Worm (Caenorhabditis elegans) whole organism, young adult: ENCODE measurements around the gene C28C12.12.

ENCODE experiments used
- C06A6.2 ChIP-seq: fragments of 200-800 bp; sonication (Bioruptor generic); conservative IDR thresholded peaks from 2 replicates; pipeline ENCODE4 v1.3.6; 2022; ENCODE audit warnings: missing genetic modification characterization, missing compliant biosample characterization
- C17E4.6 ChIP-seq: fragments of 200-800 bp; sonication (Bioruptor generic); IDR thresholded peaks from 2 replicates; pipeline ENCODE4 v1.3.6; 2022; ENCODE audit warnings: missing genetic modification reagents, missing genetic modification characterization, missing compliant biosample characterization
- F22D6.2 ChIP-seq: sonication (generic microtip); optimal IDR thresholded peaks from 2 replicates; lab custom pipeline; 2016; ENCODE audit warnings: mild to moderate bottlenecking, missing genetic modification characterization, missing compliant biosample characterization
- F57A8.1 ChIP-seq: fragments of 200-800 bp; sonication (Bioruptor generic); optimal IDR thresholded peaks from 2 replicates; lab custom pipeline; 2018; ENCODE audit warnings: mild to moderate bottlenecking, missing genetic modification characterization, moderate library complexity, missing compliant biosample characterization
- K12H6.12 ChIP-seq: fragments of 200-800 bp; sonication (Bioruptor generic); optimal IDR thresholded peaks from 2 replicates; lab custom pipeline; 2018; ENCODE audit warnings: mild to moderate bottlenecking, missing genetic modification characterization, missing compliant biosample characterization
- Y53F4B.3 ChIP-seq: fragments of 200-800 bp; sonication (Bioruptor generic); IDR thresholded peaks from 2 replicates; pipeline ENCODE4 v1.3.6; 2022; ENCODE audit warnings: missing genetic modification reagents, missing genetic modification characterization, missing compliant biosample characterization
- Y67H2A.10 ChIP-seq: fragments of 200-800 bp; sonication (Bioruptor generic); conservative IDR thresholded peaks from 2 replicates; pipeline ENCODE4 v1.3.6; 2022; ENCODE audit warnings: missing genetic modification reagents, missing genetic modification characterization, missing compliant biosample characterization
- Y79H2A.3 ChIP-seq: fragments of 200-800 bp; sonication (Bioruptor generic); conservative IDR thresholded peaks from 2 replicates; pipeline ENCODE4 v1.3.6; 2022; ENCODE audit warnings: missing genetic modification reagents, missing genetic modification characterization, missing compliant biosample characterization
- Y95B8A.8 ChIP-seq: fragments of 200-800 bp; sonication (Bioruptor generic); IDR thresholded peaks from 2 replicates; pipeline ENCODE4 v1.3.6; 2022; ENCODE audit warnings: missing genetic modification reagents, missing genetic modification characterization, missing compliant biosample characterization
- akir-1 ChIP-seq: fragments of 200-800 bp; sonication (Bioruptor generic); optimal IDR thresholded peaks from 2 replicates; lab custom pipeline; 2018; ENCODE audit warnings: mild to moderate bottlenecking, missing genetic modification characterization, moderate library complexity, missing compliant biosample characterization
- aptf-2 ChIP-seq: fragments of 200-800 bp; sonication (Bioruptor generic); conservative IDR thresholded peaks from 2 replicates; pipeline ENCODE4 v1.3.6; 2022; ENCODE audit warnings: missing genetic modification reagents, missing genetic modification characterization, missing compliant biosample characterization
- athp-1 ChIP-seq: sonication (generic microtip); optimal IDR thresholded peaks from 2 replicates; lab custom pipeline; 2017; ENCODE audit warnings: mild to moderate bottlenecking, missing genetic modification characterization, missing compliant biosample characterization
- die-1 ChIP-seq: sonication (generic microtip); optimal IDR thresholded peaks from 2 replicates; lab custom pipeline; 2016; ENCODE audit warnings: missing genotype, mild to moderate bottlenecking, missing genetic modification characterization, missing compliant biosample characterization
- dpl-1 ChIP-seq: fragments of 150-350 bp; optimal IDR thresholded peaks from 2 replicates; lab custom pipeline; 2014; ENCODE audit warnings: missing biosample characterization, missing genetic modification reagents, missing genetic modification characterization
- egl-44 ChIP-seq: fragments of 200-800 bp; sonication (Bioruptor generic); IDR thresholded peaks from 2 replicates; pipeline ENCODE4 v1.3.6; 2022; ENCODE audit warnings: missing genetic modification reagents, missing genetic modification characterization, missing compliant biosample characterization
- fkh-3 ChIP-seq: sonication (generic microtip); optimal IDR thresholded peaks from 2 replicates; lab custom pipeline; 2016; ENCODE audit warnings: mild to moderate bottlenecking, missing genetic modification characterization, missing compliant biosample characterization
- hlh-12 ChIP-seq: sonication (generic microtip); optimal IDR thresholded peaks from 2 replicates; lab custom pipeline; 2016; ENCODE audit warnings: missing genetic modification characterization, missing compliant biosample characterization
- hrde-1 ChIP-seq: sonication (generic microtip); optimal IDR thresholded peaks from 2 replicates; lab custom pipeline; 2016; ENCODE audit warnings: missing genetic modification characterization, mild to moderate bottlenecking, missing compliant biosample characterization, moderate library complexity, missing genotype, missing genetic modification reagents, borderline replicate concordance
- lag-1 ChIP-seq: fragments of 200-800 bp; sonication (Bioruptor generic); IDR thresholded peaks from 2 replicates; pipeline ENCODE4 v1.3.6; 2022; ENCODE audit warnings: missing genetic modification reagents, missing genetic modification characterization, missing compliant biosample characterization
- let-526 ChIP-seq: fragments of 200-800 bp; sonication (Bioruptor generic); IDR thresholded peaks from 2 replicates; pipeline ENCODE4 v1.3.6; 2022; ENCODE audit warnings: missing genetic modification reagents, missing genetic modification characterization, missing compliant biosample characterization
- lin-26 ChIP-seq: fragments of 200-800 bp; sonication (Bioruptor generic); IDR thresholded peaks from 2 replicates; pipeline ENCODE4 v1.3.6; 2022; ENCODE audit warnings: missing genetic modification reagents, missing genetic modification characterization, missing compliant biosample characterization
- lin-40 ChIP-seq: sonication (generic microtip); optimal IDR thresholded peaks from 2 replicates; lab custom pipeline; 2016; ENCODE audit warnings: missing genetic modification characterization, mild to moderate bottlenecking, missing compliant biosample characterization, missing genotype, missing genetic modification reagents
- lsl-1 ChIP-seq: fragments of 200-800 bp; sonication (Bioruptor generic); optimal IDR thresholded peaks from 2 replicates; lab custom pipeline; 2018; ENCODE audit warnings: mild to moderate bottlenecking, missing genetic modification characterization, moderate library complexity, missing compliant biosample characterization
- madf-6 ChIP-seq: fragments of 200-800 bp; sonication (Bioruptor generic); IDR thresholded peaks from 2 replicates; pipeline ENCODE4 v1.3.6; 2022; ENCODE audit warnings: missing genetic modification reagents, missing genetic modification characterization, missing compliant biosample characterization
- mcd-1 ChIP-seq: fragments of 200-800 bp; sonication (Bioruptor generic); IDR thresholded peaks from 2 replicates; pipeline ENCODE4 v1.3.6; 2022; ENCODE audit warnings: missing genetic modification reagents, missing genetic modification characterization, missing compliant biosample characterization
- mxl-1 ChIP-seq: sonication (generic microtip); optimal IDR thresholded peaks from 2 replicates; lab custom pipeline; 2016; ENCODE audit warnings: missing genetic modification characterization, missing compliant biosample characterization
- nhr-179 ChIP-seq: sonication (generic microtip); optimal IDR thresholded peaks from 2 replicates; lab custom pipeline; 2016; ENCODE audit warnings: mild to moderate bottlenecking, missing genetic modification characterization, missing compliant biosample characterization
- nhr-27 ChIP-seq: fragments of 200-800 bp; sonication (Bioruptor generic); optimal IDR thresholded peaks from 2 replicates; lab custom pipeline; 2018; ENCODE audit warnings: mild to moderate bottlenecking, missing genetic modification characterization, moderate library complexity, missing compliant biosample characterization
- nhr-90 ChIP-seq: sonication (generic microtip); optimal IDR thresholded peaks from 2 replicates; lab custom pipeline; 2016; ENCODE audit warnings: missing genotype, mild to moderate bottlenecking, missing genetic modification characterization, missing compliant biosample characterization
- repo-1 ChIP-seq: sonication (generic microtip); optimal IDR thresholded peaks from 2 replicates; lab custom pipeline; 2017; ENCODE audit warnings: mild to moderate bottlenecking, missing genetic modification characterization, missing compliant biosample characterization
- rpc-1 ChIP-seq, 2 experiments: fragments of 150-350 bp in 1 of 2; sonication (generic microtip) in 1 of 2; optimal IDR thresholded peaks; 2 replicates each; lab custom pipeline; 2014 to 2018; ENCODE audit warnings: missing biosample characterization in 1 of 2, missing genetic modification characterization in 1 of 2, missing genetic modification reagents in 1 of 2, missing genotype in 1 of 2
- sea-2 ChIP-seq: fragments of 200-800 bp; sonication (Bioruptor generic); IDR thresholded peaks from 2 replicates; pipeline ENCODE4 v1.3.6; 2022; ENCODE audit warnings: missing genetic modification characterization, missing compliant biosample characterization
- snpc-3.4 ChIP-seq: sonication (generic microtip); optimal IDR thresholded peaks from 2 replicates; lab custom pipeline; 2017; ENCODE audit warnings: missing genetic modification characterization, mild to moderate bottlenecking, missing compliant biosample characterization, antibody characterized with exemption, moderate library complexity, missing genotype, missing genetic modification reagents
- somi-1 ChIP-seq: fragments of 200-800 bp; sonication (Bioruptor generic); optimal IDR thresholded peaks from 2 replicates; lab custom pipeline; 2018; ENCODE audit warnings: mild to moderate bottlenecking, missing genetic modification characterization, missing compliant biosample characterization
- unc-130 ChIP-seq: sonication (generic microtip); optimal IDR thresholded peaks from 2 replicates; lab custom pipeline; 2016; ENCODE audit warnings: missing genetic modification reagents, missing genetic modification characterization, missing compliant biosample characterization
- unc-62 ChIP-seq: fragments of 150-350 bp; optimal IDR thresholded peaks from 2 replicates; lab custom pipeline; 2014; ENCODE audit warnings: missing biosample characterization, missing genetic modification reagents, missing genetic modification characterization
- zfh-2 ChIP-seq: fragments of 200-800 bp; sonication (Bioruptor generic); conservative IDR thresholded peaks from 2 replicates; pipeline ENCODE4 v1.3.6; 2022; ENCODE audit warnings: missing genetic modification reagents, missing genetic modification characterization, missing compliant biosample characterization
- ztf-25 ChIP-seq: fragments of 200-800 bp; sonication (Bioruptor generic); IDR thresholded peaks from 2 replicates; pipeline ENCODE4 v1.3.6; 2022; ENCODE audit warnings: missing genetic modification reagents, missing genetic modification characterization, missing compliant biosample characterization
- ztf-6 ChIP-seq: fragments of 200-800 bp; sonication (Bioruptor generic); IDR thresholded peaks from 2 replicates; pipeline ENCODE4 v1.3.6; 2022; ENCODE audit warnings: missing genetic modification reagents, missing genetic modification characterization, missing compliant biosample characterization

Gene C28C12.12

ce11 chrIV:8526579-8526978 lies 30.4 kb upstream of the C28C12.12 start:
- no peak for TF ChIP-seq fkh-3 (tag; lab: Kevin White, UChicago)
- no peak for TF ChIP-seq C06A6.2 (GFP tag; lab: Robert Waterston, UW)
- no peak for TF ChIP-seq nhr-90
- TF ChIP-seq let-526 (GFP tag; lab: Robert Waterston, UW): no peak
- TF ChIP-seq athp-1 (tag; lab: Kevin White, UChicago): no peak
- no peak for TF ChIP-seq nhr-179 (tag; lab: Kevin White, UChicago)
- TF ChIP-seq Y53F4B.3 (GFP tag; lab: Robert Waterston, UW): no peak

- TF ChIP-seq somi-1 (GFP tag; lab: Kevin White, UChicago) (peak; percentile 67), lin-26 (GFP tag; lab: Robert Waterston, UW) (0 out of 2 replicates have a peak, but pooled peaks have one; percentile 40), K12H6.12 (tag; lab: Kevin White, UChicago) (peak; percentile 16), lin-40 (tag; lab: Kevin White, UChicago) (peak; percentile 21), repo-1 (tag; lab: Kevin White, UChicago) (no peak), akir-1 (GFP tag; lab: Kevin White, UChicago) (no peak)
Measured at ce11 chrIV:8526050-8526449, 29.9 kb upstream of the C28C12.12 start.

DNA sequence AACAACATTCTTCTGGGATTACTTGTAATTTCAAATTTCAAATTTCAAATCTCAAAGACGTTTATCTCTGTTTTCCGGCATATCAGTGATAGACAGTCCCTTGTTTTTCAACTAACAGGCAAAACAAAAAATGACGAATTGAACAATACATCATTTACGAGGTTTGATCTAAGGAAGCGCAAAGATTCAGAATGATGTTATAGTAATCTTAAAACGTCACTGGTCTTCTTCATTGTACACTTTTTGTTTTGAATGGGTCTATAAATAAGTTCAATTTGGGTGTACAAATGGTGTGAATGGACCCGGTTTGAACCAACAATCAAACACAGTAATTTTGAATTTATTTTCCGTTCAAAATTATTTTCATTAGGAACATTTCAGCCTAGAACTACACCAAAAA lies 27.8 kb upstream of the C28C12.12 start:
- TF ChIP-seq aptf-2 (GFP tag; lab: Robert Waterston, UW): no peak
- TF ChIP-seq dpl-1 (GFP tag; lab: Kevin White, UChicago): no peak
- no peak for TF ChIP-seq ztf-25 (GFP tag; lab: Robert Waterston, UW)
- no peak for TF ChIP-seq rpc-1 (optimal IDR thresholded peaks at IDR 0.05; lab: Kevin White, UChicago)
- no peak for TF ChIP-seq rpc-1 (tag; optimal IDR thresholded peaks at IDR 0.05; lab: Kevin White, UChicago)
- no peak for TF ChIP-seq C06A6.2 (GFP tag; lab: Robert Waterston, UW)
- TF ChIP-seq Y67H2A.10: no peak
- TF ChIP-seq hrde-1: no peak
- TF ChIP-seq lsl-1 (GFP tag; lab: Kevin White, UChicago): no peak

DNA sequence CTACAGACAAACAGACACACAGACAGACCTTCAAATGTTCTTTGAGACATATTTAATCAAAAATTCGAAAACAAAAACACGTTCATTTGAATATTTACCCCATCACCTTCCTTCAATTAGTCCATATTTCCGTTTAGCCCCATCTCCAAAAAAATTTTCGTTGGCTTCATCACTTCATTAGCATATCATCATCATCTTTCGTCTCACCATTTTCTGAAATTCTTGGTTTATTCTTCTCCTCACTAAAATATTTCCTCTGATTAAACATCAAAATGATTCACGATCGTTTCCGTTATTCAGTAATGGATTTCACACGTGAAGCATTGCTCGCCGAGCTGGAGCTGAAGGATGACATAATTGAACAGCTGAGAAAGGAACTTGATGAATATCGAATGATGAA lies 24.4 kb upstream of the C28C12.12 start, which contains the start of gene pkg-2:
Gene pkg-2 (plus strand): TSS at position 301 of the 400 bp plus-strand sequence.
- no peak for TF ChIP-seq madf-6 (GFP tag; lab: Robert Waterston, UW)
- no peak for TF ChIP-seq C17E4.6 (GFP tag; lab: Robert Waterston, UW)
- no peak for TF ChIP-seq hlh-12 (tag; lab: Kevin White, UChicago)
- TF ChIP-seq mcd-1 (GFP tag; lab: Robert Waterston, UW): no peak
- no peak for TF ChIP-seq aptf-2 (GFP tag; lab: Robert Waterston, UW)
- no peak for TF ChIP-seq F22D6.2

DNA sequence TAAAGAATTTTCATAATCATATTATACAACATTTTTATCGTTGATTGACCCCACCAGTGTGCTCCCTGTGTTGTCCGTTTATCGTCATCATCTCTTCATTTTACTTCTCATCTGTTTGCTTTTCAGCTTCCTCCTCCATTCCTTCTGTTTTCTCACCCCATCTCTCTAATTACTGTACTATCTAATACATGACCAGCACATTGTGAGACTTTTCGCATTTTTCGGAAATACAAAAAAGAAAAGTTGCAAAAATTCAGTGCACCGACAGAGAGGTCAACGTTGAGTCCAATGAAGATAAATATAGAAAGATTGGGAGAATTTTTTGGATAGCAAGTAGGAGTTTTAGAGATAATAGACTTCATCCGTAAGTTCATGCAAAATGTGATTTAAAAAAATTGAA lies 23.8 kb upstream of the C28C12.12 start:
- TF ChIP-seq ztf-6 (GFP tag; lab: Robert Waterston, UW): no peak
- no peak for TF ChIP-seq F57A8.1 (GFP tag; lab: Kevin White, UChicago)
- TF ChIP-seq zfh-2 (GFP tag; lab: Robert Waterston, UW): no peak
- TF ChIP-seq mcd-1 (GFP tag; lab: Robert Waterston, UW): no peak
- TF ChIP-seq sea-2: no peak
- no peak for TF ChIP-seq lin-40 (tag; lab: Kevin White, UChicago)
- no peak for TF ChIP-seq egl-44 (GFP tag; lab: Robert Waterston, UW)

ce11 chrIV:8514546-8514945 lies 18.4 kb upstream of the C28C12.12 start:
- TF ChIP-seq lag-1 (no peak), nhr-27 (tag; lab: Kevin White, UChicago) (no peak), hrde-1 (peak; percentile 87), unc-62 (no peak), repo-1 (tag; lab: Kevin White, UChicago) (peak; percentile 42), athp-1 (tag; lab: Kevin White, UChicago) (peak; percentile 4), snpc-3.4 (tag; lab: Kevin White, UChicago) (peak; percentile 28), lin-26 (GFP tag; lab: Robert Waterston, UW) (0 out of 2 replicates have a peak, but pooled peaks have one; percentile 35), mxl-1 (tag; lab: Kevin White, UChicago) (no peak), Y95B8A.8 (GFP tag; lab: Robert Waterston, UW) (no peak), nhr-179 (tag; lab: Kevin White, UChicago) (no peak), unc-130 (GFP tag; lab: Kevin White, UChicago) (peak; percentile 15), die-1 (tag; lab: Kevin White, UChicago) (no peak), zfh-2 (GFP tag; lab: Robert Waterston, UW) (no peak), Y79H2A.3 (GFP tag; lab: Robert Waterston, UW) (peak; percentile 77; the same call in 1 of the 2 replicates)
